Worm (Caenorhabditis elegans): Measurements from ENCODE around the gene perm-3.

The perm-3 gene

ce11 chrIV:5397539-5397938 is 2.9 kb upstream of the perm-3 start, which contains the start of gene ZK616.2:
ZK616.2 (plus strand) TSS chrIV:5397839.
- TF ChIP-seq elt-3 (tag; optimal IDR thresholded peaks at IDR 0.05) (no peak), sptf-1 (tag; optimal IDR thresholded peaks at IDR 0.05) (no peak), lsy-2 (tag; optimal IDR thresholded peaks at IDR 0.05) (no peak), unc-62 (GFP tag; optimal IDR thresholded peaks at IDR 0.05) (no peak), sem-2 (GFP tag; optimal IDR thresholded peaks at IDR 0.05) (no peak), blmp-1 (tag; optimal IDR thresholded peaks at IDR 0.05) (no peak), unc-39 (tag; optimal IDR thresholded peaks at IDR 0.05) (no peak), M03D4.4 (tag; optimal IDR thresholded peaks at IDR 0.05) (no peak), nhr-76 (tag; optimal IDR thresholded peaks at IDR 0.05) (no peak), ceh-83 (GFP tag; optimal IDR thresholded peaks at IDR 0.05) (no peak), zip-8 (tag; optimal IDR thresholded peaks at IDR 0.05) (no peak), elt-1 (tag; optimal IDR thresholded peaks at IDR 0.05; ENCODE audit: borderline replicate concordance, insufficient read depth) (no peak), ham-2 (GFP tag; optimal IDR thresholded peaks at IDR 0.05) (no peak), mep-1 (tag; optimal IDR thresholded peaks at IDR 0.05) (no peak), drap-1 (GFP tag; optimal IDR thresholded peaks at IDR 0.05) (no peak)

ce11 chrIV:5396769-5397168 is 2.2 kb upstream of the perm-3 start, which contains the start of gene ZK616.3:
ZK616.3 (plus strand) TSS chrIV:5397069.
- no peak for TF ChIP-seq ztf-11 (tag; optimal IDR thresholded peaks at IDR 0.05)
- TF ChIP-seq ceh-39 (tag; optimal IDR thresholded peaks at IDR 0.05) = no peak
- TF ChIP-seq blmp-1 (tag; optimal IDR thresholded peaks at IDR 0.05) = no peak
- TF ChIP-seq bed-3 (GFP tag; optimal IDR thresholded peaks at IDR 0.05) = no peak
- no peak for TF ChIP-seq drap-1 (GFP tag; optimal IDR thresholded peaks at IDR 0.05)
- TF ChIP-seq ces-1 (GFP tag; optimal IDR thresholded peaks at IDR 0.05) = no peak
- TF ChIP-seq lin-32 (GFP tag; optimal IDR thresholded peaks at IDR 0.05) = no peak
- TF ChIP-seq unc-120 (tag; optimal IDR thresholded peaks at IDR 0.05; ENCODE audit: poor library complexity, severe bottlenecking) = no peak
- TF ChIP-seq lsy-2 (tag; optimal IDR thresholded peaks at IDR 0.05) = no peak
- TF ChIP-seq nhr-76 (tag; optimal IDR thresholded peaks at IDR 0.05) = no peak
- TF ChIP-seq unc-62 (GFP tag; optimal IDR thresholded peaks at IDR 0.05) = no peak

ce11 chrIV:5393566-5393965 is 1.0 kb downstream of the perm-3 start:
- no peak for TF ChIP-seq mep-1 (tag; optimal IDR thresholded peaks at IDR 0.05)
- TF ChIP-seq elt-3 (tag; optimal IDR thresholded peaks at IDR 0.05) = no peak
- TF ChIP-seq ces-1 (GFP tag; optimal IDR thresholded peaks at IDR 0.05) = no peak
- TF ChIP-seq sptf-1 (tag; optimal IDR thresholded peaks at IDR 0.05) = no peak
- no peak for TF ChIP-seq nhr-2 (tag; optimal IDR thresholded peaks at IDR 0.05)
- TF ChIP-seq M03D4.4 (tag; optimal IDR thresholded peaks at IDR 0.05) = no peak
- no peak for TF ChIP-seq ceh-83 (GFP tag; optimal IDR thresholded peaks at IDR 0.05)
- TF ChIP-seq nhr-76 (tag; optimal IDR thresholded peaks at IDR 0.05) = no peak
- TF ChIP-seq ceh-39 (tag; optimal IDR thresholded peaks at IDR 0.05) = no peak
- TF ChIP-seq pha-4 (tag; optimal IDR thresholded peaks at IDR 0.05) = no peak
- no peak for TF ChIP-seq mls-2 (tag; optimal IDR thresholded peaks at IDR 0.05)
- no peak for TF ChIP-seq bed-3 (GFP tag; optimal IDR thresholded peaks at IDR 0.05)
- TF ChIP-seq unc-62 (GFP tag; optimal IDR thresholded peaks at IDR 0.05) = no peak
- no peak for TF ChIP-seq lin-13 (tag; optimal IDR thresholded peaks at IDR 0.05)

- no peak for TF ChIP-seq ceh-39 (tag; optimal IDR thresholded peaks at IDR 0.05)
- no peak for TF ChIP-seq zip-8 (tag; optimal IDR thresholded peaks at IDR 0.05)
- TF ChIP-seq mls-2 (tag; optimal IDR thresholded peaks at IDR 0.05) = no peak
- no peak for TF ChIP-seq unc-62 (GFP tag; optimal IDR thresholded peaks at IDR 0.05)
- no peak for TF ChIP-seq elt-3 (tag; optimal IDR thresholded peaks at IDR 0.05)
- no peak for TF ChIP-seq ceh-43 (GFP tag; optimal IDR thresholded peaks at IDR 0.05)
- TF ChIP-seq pha-4 (tag; optimal IDR thresholded peaks at IDR 0.05) = no peak
- no peak for TF ChIP-seq ztf-11 (tag; optimal IDR thresholded peaks at IDR 0.05)
- no peak for TF ChIP-seq bed-3 (GFP tag; optimal IDR thresholded peaks at IDR 0.05)
- TF ChIP-seq ham-2 (GFP tag; optimal IDR thresholded peaks at IDR 0.05) = no peak
- no peak for TF ChIP-seq snpc-4 (tag; optimal IDR thresholded peaks at IDR 0.05)
- TF ChIP-seq nhr-2 (tag; optimal IDR thresholded peaks at IDR 0.05) = no peak
- TF ChIP-seq mep-1 (tag; optimal IDR thresholded peaks at IDR 0.05) = no peak
- TF ChIP-seq nhr-12 (tag; optimal IDR thresholded peaks at IDR 0.05) = no peak
- no peak for TF ChIP-seq mab-5 (tag; optimal IDR thresholded peaks at IDR 0.05)
- TF ChIP-seq blmp-1 (tag; optimal IDR thresholded peaks at IDR 0.05) = no peak
- no peak for TF ChIP-seq lin-32 (GFP tag; optimal IDR thresholded peaks at IDR 0.05)
- no peak for TF ChIP-seq sem-2 (GFP tag; optimal IDR thresholded peaks at IDR 0.05)
Measured at ce11 chrIV:5391507-5392057, 3.0 kb downstream of the perm-3 start, which contains the start of the genes htp-1 and ZK616.5. htp-1 (minus strand) TSS chrIV:5391557. ZK616.5 (plus strand) TSS chrIV:5391929.

ce11 chrIV:5389951-5390350 is 4.7 kb downstream of the perm-3 start:
- no peak for TF ChIP-seq mab-5 (tag; optimal IDR thresholded peaks at IDR 0.05)
- no peak for TF ChIP-seq zip-8 (tag; optimal IDR thresholded peaks at IDR 0.05)
- TF ChIP-seq mls-2 (tag; optimal IDR thresholded peaks at IDR 0.05) = no peak
- TF ChIP-seq sem-2 (GFP tag; optimal IDR thresholded peaks at IDR 0.05) = no peak
- no peak for TF ChIP-seq hlh-1 (tag; optimal IDR thresholded peaks at IDR 0.05)
- TF ChIP-seq nhr-28 (tag; optimal IDR thresholded peaks at IDR 0.05) = no peak
- TF ChIP-seq nhr-2 (tag; optimal IDR thresholded peaks at IDR 0.05) = no peak
- TF ChIP-seq tbx-8 (GFP tag; optimal IDR thresholded peaks at IDR 0.05) = no peak
- TF ChIP-seq unc-120 (tag; optimal IDR thresholded peaks at IDR 0.05; ENCODE audit: poor library complexity, severe bottlenecking) = no peak
- TF ChIP-seq snpc-4 (tag; optimal IDR thresholded peaks at IDR 0.05) = no peak
- TF ChIP-seq nhr-76 (tag; optimal IDR thresholded peaks at IDR 0.05) = no peak
- TF ChIP-seq cnd-1 (tag; optimal IDR thresholded peaks at IDR 0.05) = no peak
- no peak for TF ChIP-seq M03D4.4 (tag; optimal IDR thresholded peaks at IDR 0.05)
- no peak for TF ChIP-seq flh-1 (GFP tag; optimal IDR thresholded peaks at IDR 0.05)
- no peak for TF ChIP-seq ztf-11 (tag; optimal IDR thresholded peaks at IDR 0.05)
- TF ChIP-seq drap-1 (GFP tag; optimal IDR thresholded peaks at IDR 0.05) = no peak
- no peak for TF ChIP-seq elt-1 (tag; optimal IDR thresholded peaks at IDR 0.05; ENCODE audit: borderline replicate concordance, insufficient read depth)
- no peak for TF ChIP-seq ham-2 (GFP tag; optimal IDR thresholded peaks at IDR 0.05)
